Worm (Caenorhabditis elegans): ENCODE measurements around the gene Y45F10C.2.

Gene Y45F10C.2

ce11 chrIV:13707894-13708293, 45.4 kb upstream of the Y45F10C.2 start (continued):
- TF ChIP-seq nhr-10 (tag; optimal IDR thresholded peaks at IDR 0.05) (no peak), dmd-8 (GFP tag; IDR thresholded peaks at IDR 0.05) (no peak), madf-9 (GFP tag; conservative IDR thresholded peaks at IDR 0.05) (no peak), dve-1 (tag; optimal IDR thresholded peaks at IDR 0.05; ENCODE audit: insufficient read depth) (peak; percentile 81), T20F7.1 (GFP tag; optimal IDR thresholded peaks at IDR 0.05) (no peak), egl-43 (GFP tag; IDR thresholded peaks at IDR 0.05) (no peak), nhr-42 (GFP tag; IDR thresholded peaks at IDR 0.05) (no peak), vab-7 (GFP tag; IDR thresholded peaks at IDR 0.05) (no peak), lin-13 (GFP tag; optimal IDR thresholded peaks at IDR 0.05) (no peak), zag-1 (tag; optimal IDR thresholded peaks at IDR 0.05) (no peak), arid-1 (GFP tag; conservative IDR thresholded peaks at IDR 0.05) (no peak), hlh-30 (tag; optimal IDR thresholded peaks at IDR 0.05; ENCODE audit: insufficient read depth) (no peak), madf-5 (GFP tag; IDR thresholded peaks at IDR 0.05) (no peak), dmd-6 (GFP tag; IDR thresholded peaks at IDR 0.05) (peak; percentile 78; the same call in 1 of the 2 replicates), skn-1 (tag; optimal IDR thresholded peaks at IDR 0.05) (no peak), dpl-1 (GFP tag; optimal IDR thresholded peaks at IDR 0.05) (no peak), snpc-1.2 (GFP tag; IDR thresholded peaks at IDR 0.05) (peak; percentile 68; the same call in 1 of the 2 replicates), pqm-1 (tag; optimal IDR thresholded peaks at IDR 0.05) (peak; percentile 71), hlh-11 (tag; optimal IDR thresholded peaks at IDR 0.05) (peak; percentile 82), fos-1 (tag; optimal IDR thresholded peaks at IDR 0.05) (no peak), unc-130 (GFP tag; optimal IDR thresholded peaks at IDR 0.05) (no peak), fkh-10 (GFP tag; optimal IDR thresholded peaks at IDR 0.05) (no peak)

ce11 chrIV:13703828-13704425, 41.5 kb upstream of the Y45F10C.2 start, which contains the start of gene tlp-1:
Gene tlp-1, minus strand, starts transcription at chrIV:13704082.
- TF ChIP-seq unc-130 (GFP tag; optimal IDR thresholded peaks at IDR 0.05) (no peak), ama-1 (optimal IDR thresholded peaks at IDR 0.05) (peak; percentile 76), unc-62 (GFP tag; optimal IDR thresholded peaks at IDR 0.05 in 1 of 2) (peak in 1 of 2 experiments; percentile 100), unc-62 (tag; optimal IDR thresholded peaks at IDR 0.05) (peak; percentile 46), spr-1 (tag; optimal IDR thresholded peaks at IDR 0.05) (no peak), Y48G9A.11 (GFP tag; IDR thresholded peaks at IDR 0.05) (no peak), madf-5 (GFP tag; IDR thresholded peaks at IDR 0.05) (no peak), spr-3 (GFP tag; optimal IDR thresholded peaks at IDR 0.05) (no peak), T26A8.4 (GFP tag; IDR thresholded peaks at IDR 0.05) (no peak), fos-1 (tag; optimal IDR thresholded peaks at IDR 0.05) (no peak), F37D6.2 (tag; optimal IDR thresholded peaks at IDR 0.05) (no peak), egl-43 (GFP tag; IDR thresholded peaks at IDR 0.05) (no peak), mdt-29 (GFP tag; IDR thresholded peaks at IDR 0.05) (no peak), daf-19 (GFP tag; conservative IDR thresholded peaks at IDR 0.05) (no peak), hlh-11 (tag; optimal IDR thresholded peaks at IDR 0.05) (peak; percentile 48), ceh-20 (GFP tag; IDR thresholded peaks at IDR 0.05) (peak; percentile 78), dmd-9 (GFP tag; IDR thresholded peaks at IDR 0.05) (no peak), ceh-82 (tag; optimal IDR thresholded peaks at IDR 0.05) (no peak), zip-2 (tag; optimal IDR thresholded peaks at IDR 0.05) (no peak), mdl-1 (tag; optimal IDR thresholded peaks at IDR 0.05) (peak in 1 of 2 experiments; percentile 43), lin-39 (tag; optimal IDR thresholded peaks at IDR 0.05) (no peak), sdz-12 (GFP tag; optimal IDR thresholded peaks at IDR 0.05) (no peak), mxl-2 (GFP tag; conservative IDR thresholded peaks at IDR 0.05) (no peak), attf-4 (tag; optimal IDR thresholded peaks at IDR 0.05) (no peak), daf-8 (GFP tag; IDR thresholded peaks at IDR 0.05) (no peak), lim-7 (GFP tag; IDR thresholded peaks at IDR 0.05) (no peak), hif-1 (tag; optimal IDR thresholded peaks at IDR 0.05) (no peak), hmg-1.1 (GFP tag; IDR thresholded peaks at IDR 0.05) (no peak), aha-1 (tag) (peak; percentile 97), saeg-2 (GFP tag; IDR thresholded peaks at IDR 0.05) (no peak), ceh-62 (tag; optimal IDR thresholded peaks at IDR 0.05) (no peak), pha-4 (GFP tag; IDR thresholded peaks at IDR 0.05) (no peak), pha-4 (tag; optimal IDR thresholded peaks at IDR 0.05) (no peak), mxl-3 (GFP tag; optimal IDR thresholded peaks at IDR 0.05) (peak; percentile 39)
